Fruit fly (Drosophila melanogaster): ENCODE results near the gene Hez.

dm6 chr3L:9853895-9854470 is 40.6 kb downstream of the Hez start:
- TF ChIP-seq fd85E (GFP tag; optimal IDR thresholded peaks at IDR 0.05) = no peak
- TF ChIP-seq CG6792 (GFP tag; optimal IDR thresholded peaks at IDR 0.05) = no peak
- TF ChIP-seq CG8319 (GFP tag; optimal IDR thresholded peaks at IDR 0.05) = no peak
- no peak for TF ChIP-seq Eip93F (GFP tag; optimal IDR thresholded peaks at IDR 0.05)
- peak; percentile 72 for TF ChIP-seq svp (GFP tag)
- TF ChIP-seq Sox15 (GFP tag; optimal IDR thresholded peaks at IDR 0.05) = no peak
- TF ChIP-seq CG6276 (GFP tag; optimal IDR thresholded peaks at IDR 0.05) = peak; percentile 1

Data from whole organism, prepupa.